Worm (Caenorhabditis elegans) whole organism, L4 larva: ENCODE results near the gene stn-2.

Source experiments
- D1046.2 ChIP-seq: fragments of 200-800 bp; sonication (Bioruptor generic); IDR thresholded peaks from 2 replicates; pipeline ENCODE4 v1.3.6; 2022; ENCODE audit warnings: missing genetic modification characterization, missing compliant biosample characterization
- F10B5.3 ChIP-seq: sonication (generic microtip); optimal IDR thresholded peaks from 2 replicates; lab custom pipeline; 2016; ENCODE audit warnings: mild to moderate bottlenecking, missing genetic modification characterization, missing compliant biosample characterization
- F37D6.2 ChIP-seq: sonication (generic microtip); optimal IDR thresholded peaks from 2 replicates; lab custom pipeline; 2016; ENCODE audit warnings: mild to moderate bottlenecking, missing genetic modification characterization, missing compliant biosample characterization
- T26A8.4 ChIP-seq: fragments of 200-800 bp; sonication (Bioruptor generic); IDR thresholded peaks from 2 replicates; pipeline ENCODE4 v1.3.6; 2022; ENCODE audit warnings: missing genetic modification characterization, missing compliant biosample characterization
- Y75B8A.6 ChIP-seq: fragments of 200-800 bp; sonication (Bioruptor generic); IDR thresholded peaks from 2 replicates; pipeline ENCODE4 v1.3.6; 2022; ENCODE audit warnings: missing genetic modification reagents, missing genetic modification characterization, missing compliant biosample characterization
- aha-1 ChIP-seq: fragments of 150-350 bp; peaks from one replicate; lab custom pipeline; 2014; ENCODE audit warnings: missing biosample characterization, missing genetic modification characterization
- arid-1 ChIP-seq: fragments of 200-800 bp; sonication (Bioruptor generic); conservative IDR thresholded peaks from 2 replicates; pipeline ENCODE4 v1.3.6; 2022; ENCODE audit warnings: missing genetic modification reagents, missing genetic modification characterization, missing compliant biosample characterization
- ceh-32 ChIP-seq: sonication (generic microtip); optimal IDR thresholded peaks from 2 replicates; lab custom pipeline; 2016; ENCODE audit warnings: mild to moderate bottlenecking, missing genetic modification characterization, missing compliant biosample characterization; ENCODE audit not compliant: poor library complexity
- ces-1 ChIP-seq: fragments of 150-350 bp; sonication (generic microtip); optimal IDR thresholded peaks from 4 replicates; lab custom pipeline; 2014; ENCODE audit warnings: missing biosample characterization, missing genetic modification reagents, missing genetic modification characterization
- ctbp-1 ChIP-seq: fragments of 200-800 bp; sonication (Bioruptor generic); IDR thresholded peaks from 2 replicates; pipeline ENCODE4 v1.3.6; 2022; ENCODE audit warnings: missing genetic modification reagents, missing genetic modification characterization, missing compliant biosample characterization
- daf-16 ChIP-seq, 3 experiments: sonication (generic microtip); optimal IDR thresholded peaks; 2 replicates each; lab custom pipeline; 2016 to 2017; ENCODE audit warnings: missing genetic modification characterization in 3 of 3, missing genetic modification reagents in 3 of 3, mild to moderate bottlenecking in 2 of 3, missing compliant biosample characterization in 2 of 3, missing biosample characterization in 1 of 3, moderate library complexity in 1 of 3
- daf-19 ChIP-seq: fragments of 200-800 bp; sonication (Bioruptor generic); conservative IDR thresholded peaks from 2 replicates; pipeline ENCODE4 v1.3.6; 2022; ENCODE audit warnings: missing genetic modification characterization, missing compliant biosample characterization
- daf-8 ChIP-seq: fragments of 200-800 bp; sonication (Bioruptor generic); IDR thresholded peaks from 2 replicates; pipeline ENCODE4 v1.3.6; 2022; ENCODE audit warnings: missing genetic modification characterization, missing compliant biosample characterization
- dmd-8 ChIP-seq: fragments of 200-800 bp; sonication (Bioruptor generic); IDR thresholded peaks from 2 replicates; pipeline ENCODE4 v1.3.6; 2022; ENCODE audit warnings: missing genetic modification characterization, missing compliant biosample characterization
- dpl-1 ChIP-seq: fragments of 150-350 bp; optimal IDR thresholded peaks from 2 replicates; lab custom pipeline; 2014; ENCODE audit warnings: missing biosample characterization, missing genetic modification reagents, missing genetic modification characterization
- egl-43 ChIP-seq: fragments of 200-800 bp; sonication (Bioruptor generic); IDR thresholded peaks from 2 replicates; pipeline ENCODE4 v1.3.6; 2022; ENCODE audit warnings: missing genetic modification reagents, missing genetic modification characterization, missing compliant biosample characterization
- fos-1 ChIP-seq: fragments of 150-350 bp; optimal IDR thresholded peaks from 2 replicates; lab custom pipeline; 2014; ENCODE audit warnings: missing biosample characterization, missing genetic modification characterization
- hif-1 ChIP-seq, 2 experiments: sonication (generic microtip); optimal IDR thresholded peaks; 2 replicates each; lab custom pipeline; 2016 to 2017; ENCODE audit warnings: missing compliant biosample characterization in 2 of 2, missing genetic modification characterization in 2 of 2, missing genetic modification reagents in 2 of 2, missing genotype in 2 of 2, mild to moderate bottlenecking in 1 of 2
- hlh-11 ChIP-seq: fragments of 200-800 bp; sonication (Bioruptor generic); optimal IDR thresholded peaks from 2 replicates; lab custom pipeline; 2018; ENCODE audit warnings: mild to moderate bottlenecking, missing genetic modification characterization, missing compliant biosample characterization
- hmg-1.1 ChIP-seq: fragments of 200-800 bp; sonication (Bioruptor generic); IDR thresholded peaks from 2 replicates; pipeline ENCODE4 v1.3.6; 2022; ENCODE audit warnings: missing genetic modification reagents, missing genetic modification characterization, missing compliant biosample characterization
- lim-7 ChIP-seq: fragments of 200-800 bp; sonication (Bioruptor generic); IDR thresholded peaks from 2 replicates; pipeline ENCODE4 v1.3.6; 2022; ENCODE audit warnings: missing genetic modification characterization, missing compliant biosample characterization
- lin-13 ChIP-seq: fragments of 150-350 bp; optimal IDR thresholded peaks from 2 replicates; lab custom pipeline; 2014; ENCODE audit warnings: missing biosample characterization, missing genetic modification reagents, missing genetic modification characterization
- lin-15B ChIP-seq: fragments of 150-350 bp; sonication (generic microtip); optimal IDR thresholded peaks from 3 replicates; lab custom pipeline; 2014; ENCODE audit warnings: missing biosample characterization, missing genetic modification characterization
- lsy-2 ChIP-seq, 2 experiments: fragments of 150-350 bp in 1 of 2; sonication (generic microtip) in 1 of 2; optimal IDR thresholded peaks; 2 replicates each; lab custom pipeline; 2014 to 2017; ENCODE audit warnings: missing biosample characterization in 2 of 2, missing genetic modification characterization in 2 of 2
- madf-9 ChIP-seq: fragments of 200-800 bp; sonication (Bioruptor generic); conservative IDR thresholded peaks from 2 replicates; pipeline ENCODE4 v1.3.6; 2022; ENCODE audit warnings: missing genetic modification reagents, missing genetic modification characterization, missing compliant biosample characterization
- mdl-1 ChIP-seq, 2 experiments: fragments of 150-350 bp in 1 of 2; sonication (generic microtip) in 1 of 2; optimal IDR thresholded peaks; 2 replicates each; lab custom pipeline; 2014 to 2017; ENCODE audit warnings: missing biosample characterization in 2 of 2, missing genetic modification characterization in 2 of 2
- mep-1 ChIP-seq: fragments of 150-350 bp; sonication (generic microtip); optimal IDR thresholded peaks from 3 replicates; lab custom pipeline; 2014; ENCODE audit warnings: missing biosample characterization, missing genetic modification characterization
- mxl-3 ChIP-seq: fragments of 200-800 bp; sonication (Bioruptor generic); optimal IDR thresholded peaks from 2 replicates; lab custom pipeline; 2018; ENCODE audit warnings: mild to moderate bottlenecking, missing genetic modification characterization, missing compliant biosample characterization
- nhr-11 ChIP-seq: fragments of 150-350 bp; optimal IDR thresholded peaks from 2 replicates; lab custom pipeline; 2014; ENCODE audit warnings: missing biosample characterization, missing genetic modification characterization
- nhr-28 ChIP-seq: fragments of 150-350 bp; optimal IDR thresholded peaks from 2 replicates; lab custom pipeline; 2014; ENCODE audit warnings: missing biosample characterization, missing genetic modification characterization
- nhr-41 ChIP-seq: fragments of 200-800 bp; sonication (Bioruptor generic); IDR thresholded peaks from 2 replicates; pipeline ENCODE4 v1.3.6; 2022; ENCODE audit warnings: missing genetic modification reagents, missing genetic modification characterization, missing compliant biosample characterization
- nhr-42 ChIP-seq: fragments of 200-800 bp; sonication (Bioruptor generic); IDR thresholded peaks from 2 replicates; pipeline ENCODE4 v1.3.6; 2022; ENCODE audit warnings: missing genetic modification characterization, missing compliant biosample characterization
- nhr-6 ChIP-seq: fragments of 150-350 bp; optimal IDR thresholded peaks from 2 replicates; lab custom pipeline; 2014; ENCODE audit warnings: missing biosample characterization, missing genetic modification characterization
- php-3 ChIP-seq: fragments of 200-800 bp; sonication (Bioruptor generic); IDR thresholded peaks from 2 replicates; pipeline ENCODE4 v1.3.6; 2022; ENCODE audit warnings: missing genetic modification reagents, missing genetic modification characterization, missing compliant biosample characterization
- set-16 ChIP-seq: fragments of 200-800 bp; sonication (Bioruptor generic); IDR thresholded peaks from 2 replicates; pipeline ENCODE4 v1.3.6; 2022; ENCODE audit warnings: missing genetic modification reagents, missing genetic modification characterization, missing compliant biosample characterization
- unc-130 ChIP-seq: sonication (generic microtip); optimal IDR thresholded peaks from 2 replicates; lab custom pipeline; 2016; ENCODE audit warnings: missing genetic modification reagents, missing genetic modification characterization, missing compliant biosample characterization
- unc-62 ChIP-seq, 3 experiments: fragments of 150-350 bp in 1 of 3; sonication (generic microtip); optimal IDR thresholded peaks in 2 of 3; peaks in 1 of 3; 1 replicate in 1 of 3; 2 replicates in 2 of 3; lab custom pipeline; 2014 to 2017; ENCODE audit warnings: missing biosample characterization in 3 of 3, missing genetic modification characterization in 3 of 3, missing genetic modification reagents in 3 of 3, missing genotype in 1 of 3
- zag-1 ChIP-seq: fragments of 150-350 bp; optimal IDR thresholded peaks from 2 replicates; lab custom pipeline; 2014; ENCODE audit warnings: missing biosample characterization, missing genetic modification characterization
- zfp-3 ChIP-seq: fragments of 200-800 bp; sonication (Bioruptor generic); conservative IDR thresholded peaks from 2 replicates; pipeline ENCODE4 v1.3.6; 2022; ENCODE audit warnings: missing genetic modification reagents, missing genetic modification characterization, missing compliant biosample characterization

stn-2 gene

ce11 chrX:7651219-7651958 lies 29.0 kb downstream of the stn-2 start:
- TF ChIP-seq nhr-28 (tag; lab: Kevin White, UChicago): no peak
- TF ChIP-seq fos-1: no peak
- no peak for TF ChIP-seq dmd-8 (GFP tag; lab: Robert Waterston, UW)
- TF ChIP-seq ces-1 (GFP tag; lab: Kevin White, UChicago): no peak
- TF ChIP-seq ctbp-1 (GFP tag; lab: Robert Waterston, UW): 0 out of 2 replicates have a peak, but pooled peaks have one; percentile 14
- TF ChIP-seq ceh-32: peak; percentile 3
- TF ChIP-seq F10B5.3 (tag; lab: Kevin White, UChicago): no peak
- 0 out of 2 replicates have a peak, but pooled peaks have one; percentile 13 for TF ChIP-seq egl-43 (GFP tag; lab: Robert Waterston, UW)
- peak in 1 of 2 experiments; percentile 11 for TF ChIP-seq daf-16 (GFP tag; optimal IDR thresholded peaks at IDR 0.05; lab: Kevin White, UChicago)
- TF ChIP-seq daf-16 (tag; optimal IDR thresholded peaks at IDR 0.05; lab: Kevin White, UChicago): no peak
- no peak for TF ChIP-seq mep-1
- TF ChIP-seq set-16 (GFP tag; lab: Robert Waterston, UW): peak; percentile 97
- TF ChIP-seq daf-8 (GFP tag; lab: Robert Waterston, UW): no peak
- TF ChIP-seq lsy-2 (tag; optimal IDR thresholded peaks at IDR 0.05; lab: Kevin White, UChicago): no peak
- TF ChIP-seq hlh-11 (tag; lab: Kevin White, UChicago): peak; percentile 53
- peak in 1 of 2 experiments; percentile 58 for TF ChIP-seq mdl-1 (tag; optimal IDR thresholded peaks at IDR 0.05; lab: Kevin White, UChicago)
- TF ChIP-seq php-3: 0 out of 2 replicates have a peak, but pooled peaks have one; percentile 62
- TF ChIP-seq nhr-11 (tag; lab: Kevin White, UChicago): no peak
- peak; percentile 29 for TF ChIP-seq F37D6.2
- TF ChIP-seq zag-1 (tag; lab: Kevin White, UChicago): no peak
- peak in 1 of 2 experiments; percentile 44 for TF ChIP-seq hif-1 (tag; optimal IDR thresholded peaks at IDR 0.05; lab: Kevin White, UChicago)
- peak; percentile 54; the same call in 1 of the 2 replicates for TF ChIP-seq madf-9 (GFP tag; lab: Robert Waterston, UW)
- no peak for TF ChIP-seq nhr-41 (GFP tag; lab: Robert Waterston, UW)
- no peak for TF ChIP-seq zfp-3 (GFP tag; lab: Robert Waterston, UW)
- TF ChIP-seq aha-1 (tag; lab: Kevin White, UChicago): peak; percentile 58
- no peak for TF ChIP-seq lin-13 (GFP tag; lab: Kevin White, UChicago)
- peak in 1 of 2 experiments; percentile 60 for TF ChIP-seq unc-62 (GFP tag; optimal IDR thresholded peaks at IDR 0.05 in 1 of 2; lab: Kevin White, UChicago)
- no peak for TF ChIP-seq unc-62 (tag; optimal IDR thresholded peaks at IDR 0.05; lab: Kevin White, UChicago)
- no peak for TF ChIP-seq T26A8.4 (GFP tag; lab: Robert Waterston, UW)
- TF ChIP-seq hmg-1.1 (GFP tag; lab: Robert Waterston, UW): peak; percentile 47; the same call in 1 of the 2 replicates
- no peak for TF ChIP-seq nhr-6 (tag; lab: Kevin White, UChicago)

DNA sequence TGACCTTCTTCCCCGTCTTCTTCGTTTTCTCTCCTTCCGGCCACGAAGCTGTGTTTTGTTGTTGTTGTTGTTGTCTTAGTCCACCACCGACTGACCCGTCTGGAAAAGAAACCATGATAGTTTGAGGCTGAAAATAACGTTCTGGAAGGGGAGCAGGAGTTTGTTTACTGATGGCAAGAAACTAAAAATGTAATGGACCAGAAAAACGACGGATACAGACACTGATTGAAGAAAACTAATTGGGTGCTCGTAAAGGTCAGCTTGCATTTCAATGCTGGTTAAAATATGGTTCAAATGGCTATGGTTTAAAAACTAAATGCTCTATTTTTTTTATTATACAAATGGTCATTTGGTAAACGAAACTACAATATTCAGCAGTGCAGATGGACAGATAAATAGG lies 35.1 kb downstream of the stn-2 start, which contains the start of gene F26A10.2:
Gene F26A10.2, minus strand, starts transcription at position 101 of the 400 bp plus-strand sequence.
- TF ChIP-seq lin-15B (tag; lab: Kevin White, UChicago): no peak
- TF ChIP-seq arid-1: no peak
- TF ChIP-seq egl-43 (GFP tag; lab: Robert Waterston, UW): no peak
- TF ChIP-seq mep-1: no peak
- TF ChIP-seq lsy-2 (tag; optimal IDR thresholded peaks at IDR 0.05; lab: Kevin White, UChicago): no peak
- TF ChIP-seq D1046.2: no peak
- no peak for TF ChIP-seq daf-16 (GFP tag; optimal IDR thresholded peaks at IDR 0.05; lab: Kevin White, UChicago)
- no peak for TF ChIP-seq daf-16 (tag; optimal IDR thresholded peaks at IDR 0.05; lab: Kevin White, UChicago)
- TF ChIP-seq lim-7: no peak
- no peak for TF ChIP-seq zfp-3 (GFP tag; lab: Robert Waterston, UW)
- TF ChIP-seq dpl-1 (GFP tag; lab: Kevin White, UChicago): no peak
- no peak for TF ChIP-seq nhr-42 (GFP tag; lab: Robert Waterston, UW)
- no peak for TF ChIP-seq Y75B8A.6 (GFP tag; lab: Robert Waterston, UW)
- no peak for TF ChIP-seq unc-130 (GFP tag; lab: Kevin White, UChicago)
- TF ChIP-seq daf-19 (GFP tag; lab: Robert Waterston, UW): no peak
- TF ChIP-seq mxl-3 (GFP tag; lab: Kevin White, UChicago): no peak
- TF ChIP-seq, all 104 proteins: peak for 0
